Fruit fly (Drosophila melanogaster): ENCODE measurements around the gene CG3528.

CG3528 gene

dm6 chr2L:2528097-2528496, 10.3 kb upstream of the CG3528 start (continued):
- TF ChIP-seq Antp (GFP tag; optimal IDR thresholded peaks at IDR 0.05), result peak; percentile 41
- TF ChIP-seq fd3F (GFP tag; optimal IDR thresholded peaks at IDR 0.05), result no peak
- TF ChIP-seq chn (GFP tag; optimal IDR thresholded peaks at IDR 0.05), result no peak
- TF ChIP-seq HLH3B (GFP tag; IDR thresholded peaks at IDR 0.05), result peak; percentile 34; the same call in 1 of the 2 replicates
- no peak for TF ChIP-seq run (tag; optimal IDR thresholded peaks at IDR 0.05)
- TF ChIP-seq hbn (GFP tag; IDR thresholded peaks at IDR 0.05; ENCODE audit: partially characterized antibody), result no peak
- peak; percentile 39 for TF ChIP-seq CG15269 (tag; optimal IDR thresholded peaks at IDR 0.05)
- TF ChIP-seq gt (GFP tag; IDR thresholded peaks at IDR 0.05), result no peak
- no peak for TF ChIP-seq CG5180 (GFP tag; optimal IDR thresholded peaks at IDR 0.05)

- TF ChIP-seq CG7556 (GFP tag; optimal IDR thresholded peaks at IDR 0.05) (peak; percentile 39), dysf (GFP tag; IDR thresholded peaks at IDR 0.05) (peak; percentile 42; the same call in 2 of the 3 replicates), CG8388 (GFP tag; optimal IDR thresholded peaks at IDR 0.05) (no peak), fd64A (GFP tag; optimal IDR thresholded peaks at IDR 0.05) (no peak), Oli (tag; optimal IDR thresholded peaks at IDR 0.05) (peak; percentile 19), Med (GFP tag) (peak; percentile 64), CG15479 (GFP tag; optimal IDR thresholded peaks at IDR 0.05) (no peak), CG7357 (GFP tag; IDR thresholded peaks at IDR 0.05) (peak; percentile 29; the same call in 1 of the 3 replicates), prd (optimal IDR thresholded peaks at IDR 0.05) (no peak), prd (GFP tag; IDR thresholded peaks at IDR 0.05) (0 out of 3 replicates have a peak, but pooled peaks have one; percentile 11), unc-4 (GFP tag; IDR thresholded peaks at IDR 0.05; ENCODE audit: partially characterized antibody) (no peak), cato (GFP tag; optimal IDR thresholded peaks at IDR 0.05; ENCODE audit: borderline replicate concordance) (no peak), ranshi (GFP tag; IDR thresholded peaks at IDR 0.05) (peak; percentile 27; the same call in 1 of the 2 replicates), bsh (GFP tag; optimal IDR thresholded peaks at IDR 0.05) (no peak), HHEX (GFP tag; optimal IDR thresholded peaks at IDR 0.05) (peak; percentile 0), grau (tag; optimal IDR thresholded peaks at IDR 0.05) (peak; percentile 9), CG1647 (GFP tag; optimal IDR thresholded peaks at IDR 0.05) (no peak), ci (GFP tag; IDR thresholded peaks at IDR 0.05) (0 out of 3 replicates have a peak, but pooled peaks have one; percentile 16), slou (GFP tag; optimal IDR thresholded peaks at IDR 0.05) (no peak), CG32532 (GFP tag; IDR thresholded peaks at IDR 0.05) (peak; percentile 52; the same call in 1 of the 2 replicates), Aef1 (GFP tag; IDR thresholded peaks at IDR 0.05) (peak; percentile 30; the same call in 2 of the 3 replicates), NC2β (GFP tag; optimal IDR thresholded peaks at IDR 0.05) (no peak), gfzf (GFP tag; optimal IDR thresholded peaks at IDR 0.05) (no peak), fd102C (GFP tag; optimal IDR thresholded peaks at IDR 0.05) (no peak), bcd (GFP tag; optimal IDR thresholded peaks at IDR 0.05) (peak; percentile 16), cas (GFP tag; IDR thresholded peaks at IDR 0.05) (no peak), CG3281 (GFP tag; optimal IDR thresholded peaks at IDR 0.05) (peak; percentile 43), dmrt99B (tag; optimal IDR thresholded peaks at IDR 0.05) (peak; percentile 38), CG13424 (tag; optimal IDR thresholded peaks at IDR 0.05) (peak; percentile 5), CG4617 (GFP tag; optimal IDR thresholded peaks at IDR 0.05; ENCODE audit: borderline replicate concordance) (no peak), Bteb2 (GFP tag; optimal IDR thresholded peaks at IDR 0.05) (no peak), crol (GFP tag; IDR thresholded peaks at IDR 0.05) (no peak), emc (GFP tag; optimal IDR thresholded peaks at IDR 0.05) (no peak), Hand (GFP tag; optimal IDR thresholded peaks at IDR 0.05) (peak; percentile 46), twi (tag; optimal IDR thresholded peaks at IDR 0.05) (no peak), CG11504 (tag; optimal IDR thresholded peaks at IDR 0.05) (peak; percentile 47), Meics (GFP tag; optimal IDR thresholded peaks at IDR 0.05) (peak; percentile 37), CG13624 (GFP tag; optimal IDR thresholded peaks at IDR 0.05) (peak; percentile 7), CG6791 (GFP tag; IDR thresholded peaks at IDR 0.05; ENCODE audit: partially characterized antibody) (no peak), sna (GFP tag; IDR thresholded peaks at IDR 0.05; ENCODE audit: partially characterized antibody) (no peak)
Observed at dm6 chr2L:2501823-2502222, 16.0 kb downstream of the CG3528 start.

Data from whole organism, embryonic.